Worm (Caenorhabditis elegans): Measurements from ENCODE around the gene Y39A1A.9.

DNA sequence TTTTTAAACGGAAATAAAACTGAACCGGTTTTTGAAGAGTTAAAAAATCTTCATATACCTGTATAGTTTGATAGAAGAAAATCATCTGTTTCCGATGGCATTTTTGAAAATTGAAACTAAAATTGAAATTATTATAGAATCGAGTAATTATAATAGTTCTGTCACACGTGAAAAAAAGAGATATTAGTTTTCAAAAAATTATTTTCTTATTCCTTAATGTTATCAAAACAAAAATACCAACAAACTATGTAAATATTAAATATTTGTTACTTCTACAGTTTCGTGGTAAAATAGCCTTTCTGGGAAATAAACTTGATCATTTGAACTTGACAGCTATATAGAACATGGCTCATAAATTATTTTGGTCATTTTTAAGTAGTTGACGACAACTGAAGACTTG is 4.3 kb downstream of the Y39A1A.9 start, which contains the start of gene swt-4:
- TF ChIP-seq W03F9.2 (tag; optimal IDR thresholded peaks at IDR 0.05) = no peak
- TF ChIP-seq him-1 (tag; optimal IDR thresholded peaks at IDR 0.05) = no peak

Data from whole organism, L4/young adult.